Worm (Caenorhabditis elegans): ENCODE results near the gene F16B4.7.

DNA sequence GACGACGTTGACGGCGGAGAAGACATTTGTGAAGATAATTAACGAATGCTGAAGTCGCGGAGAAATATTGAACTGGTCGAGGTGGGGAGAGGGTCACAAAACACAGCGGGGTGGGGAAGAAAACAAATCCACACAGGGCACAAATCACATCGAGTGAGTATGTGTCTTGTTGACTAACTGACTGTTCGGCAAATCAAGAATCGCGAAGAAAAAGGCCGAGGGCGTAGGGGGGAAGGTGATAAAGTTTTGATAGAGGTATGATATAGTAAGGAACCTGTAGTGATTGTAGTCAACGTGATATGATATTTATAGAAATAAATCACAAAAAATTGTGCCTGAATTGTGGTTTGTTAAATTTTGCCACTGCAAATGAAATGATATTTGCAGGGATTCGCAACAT lies 22.3 kb downstream of the F16B4.7 start, which contains the start of gene nhr-178:
- no peak for TF ChIP-seq ref-1 (GFP tag; conservative IDR thresholded peaks at IDR 0.05)
- TF ChIP-seq ztf-23 (GFP tag; IDR thresholded peaks at IDR 0.05) = no peak
- TF ChIP-seq flt-1 (GFP tag; IDR thresholded peaks at IDR 0.05) = no peak
- no peak for TF ChIP-seq med-1 (GFP tag; optimal IDR thresholded peaks at IDR 0.05; ENCODE audit: insufficient read depth)
- TF ChIP-seq klf-2 (GFP tag; conservative IDR thresholded peaks at IDR 0.05) = no peak
